Fruit fly (Drosophila melanogaster) whole organism, embryonic: ENCODE results near the gene Hex-t2.

Experiments used
- Abd-B ChIP-seq: fragments of 200-800 bp; sonication (Bioruptor generic); optimal IDR thresholded peaks from 2 replicates; lab custom pipeline; 2018; ENCODE audit warnings: missing biosample characterization, mild to moderate bottlenecking, missing genetic modification characterization, moderate library complexity
- CG10209 ChIP-seq: fragments of 200-800 bp; sonication (Bioruptor generic); optimal IDR thresholded peaks from 3 replicates; lab custom pipeline; 2017; ENCODE audit warnings: missing biosample characterization, mild to moderate bottlenecking, missing genetic modification characterization, missing genetic modification reagents
- CG1602 ChIP-seq: fragments of 200-800 bp; sonication (Bioruptor generic); optimal IDR thresholded peaks from 3 replicates; lab custom pipeline; 2016; ENCODE audit warnings: missing biosample characterization, missing genetic modification characterization
- CG1647 ChIP-seq: fragments of 200-800 bp; sonication (Bioruptor generic); optimal IDR thresholded peaks from 3 replicates; lab custom pipeline; 2016; ENCODE audit warnings: missing biosample characterization, missing genetic modification characterization
- CG16815 ChIP-seq: fragments of 200-800 bp; sonication (Bioruptor generic); optimal IDR thresholded peaks from 3 replicates; lab custom pipeline; 2017; ENCODE audit warnings: missing biosample characterization, mild to moderate bottlenecking, missing genetic modification characterization
- CG17385 ChIP-seq: fragments of 200-800 bp; sonication (Bioruptor generic); optimal IDR thresholded peaks from 3 replicates; lab custom pipeline; 2018; ENCODE audit warnings: missing biosample characterization, mild to moderate bottlenecking, missing genetic modification characterization
- CG17568 ChIP-seq: fragments of 200-800 bp; sonication (Bioruptor generic); optimal IDR thresholded peaks from 2 replicates; lab custom pipeline; 2018; ENCODE audit warnings: missing biosample characterization, mild to moderate bottlenecking, missing genetic modification characterization, moderate library complexity
- CG17802 ChIP-seq: fragments of 200-800 bp; sonication (Bioruptor generic); optimal IDR thresholded peaks from 2 replicates; lab custom pipeline; 2018; ENCODE audit warnings: missing biosample characterization, mild to moderate bottlenecking, missing genetic modification characterization, moderate library complexity
- CG18262 ChIP-seq: fragments of 200-800 bp; optimal IDR thresholded peaks from 3 replicates; lab custom pipeline; 2019; ENCODE audit warnings: missing biosample characterization, mild to moderate bottlenecking, missing genetic modification characterization, moderate library complexity
- CG34224 ChIP-seq: fragments of 200-800 bp; sonication (Bioruptor generic); IDR thresholded peaks from 3 replicates; pipeline ENCODE4 v1.3.6; 2022; ENCODE audit warnings: missing biosample characterization, missing genetic modification characterization; ENCODE audit not compliant: partially characterized antibody
- CG34376 ChIP-seq: fragments of 200-800 bp; sonication (Bioruptor generic); optimal IDR thresholded peaks from 2 replicates; lab custom pipeline; 2018; ENCODE audit warnings: missing biosample characterization, mild to moderate bottlenecking, missing genetic modification characterization
- CG43689 ChIP-seq: fragments of 200-800 bp; sonication (Bioruptor generic); IDR thresholded peaks from 2 replicates; pipeline ENCODE4 v1.3.6; 2022; ENCODE audit warnings: missing biosample characterization, missing genetic modification characterization
- CG4424 ChIP-seq: fragments of 200-800 bp; sonication (Bioruptor generic); optimal IDR thresholded peaks from 3 replicates; lab custom pipeline; 2016; ENCODE audit warnings: missing biosample characterization, missing genetic modification characterization
- CG5180 ChIP-seq: fragments of 200-800 bp; sonication (Bioruptor generic); optimal IDR thresholded peaks from 3 replicates; lab custom pipeline; 2017; ENCODE audit warnings: missing biosample characterization, missing genetic modification characterization, mild to moderate bottlenecking, moderate library complexity, missing genetic modification reagents
- CG9215 ChIP-seq: fragments of 200-800 bp; sonication (Bioruptor generic); IDR thresholded peaks from 2 replicates; pipeline ENCODE4 v1.3.6; 2022; ENCODE audit warnings: missing biosample characterization, missing genetic modification characterization
- CTCF ChIP-seq: fragments of 200-800 bp; sonication (Bioruptor generic); optimal IDR thresholded peaks from 2 replicates; lab custom pipeline; 2017; ENCODE audit warnings: missing biosample characterization, mild to moderate bottlenecking, missing genetic modification characterization, moderate library complexity
- Doc3 ChIP-seq: fragments of 200-800 bp; sonication (Bioruptor generic); IDR thresholded peaks from 3 replicates; pipeline ENCODE4 v1.3.6; 2022; ENCODE audit warnings: missing biosample characterization, missing genetic modification characterization; ENCODE audit not compliant: partially characterized antibody
- Drgx ChIP-seq: fragments of 200-800 bp; sonication (Bioruptor generic); IDR thresholded peaks from 2 replicates; pipeline ENCODE4 v1.3.6; 2022; ENCODE audit warnings: missing biosample characterization, missing genetic modification characterization
- Ets65A ChIP-seq: fragments of 200-800 bp; sonication (Bioruptor generic); peaks from one replicate; lab custom pipeline; 2016; ENCODE audit warnings: missing biosample characterization, missing genetic modification characterization
- HLH54F ChIP-seq: fragments of 200-800 bp; sonication (Bioruptor generic); optimal IDR thresholded peaks from 3 replicates; lab custom pipeline; 2016; ENCODE audit warnings: missing biosample characterization, missing genetic modification characterization
- Hmr ChIP-seq: fragments of 200-800 bp; sonication (Bioruptor generic); optimal IDR thresholded peaks from 3 replicates; lab custom pipeline; 2017; ENCODE audit warnings: mild to moderate bottlenecking, missing biosample characterization, missing genetic modification reagents, missing genetic modification characterization
- Hr51 ChIP-seq, 2 experiments: fragments of 200-800 bp; sonication (Bioruptor generic); optimal IDR thresholded peaks; 2 replicates in 1 of 2; 3 replicates in 1 of 2; lab custom pipeline; 2016 to 2018; ENCODE audit warnings: missing biosample characterization in 2 of 2, missing genetic modification characterization in 2 of 2, mild to moderate bottlenecking in 1 of 2, moderate library complexity in 1 of 2
- NC2α ChIP-seq: fragments of 200-800 bp; sonication (Bioruptor generic); optimal IDR thresholded peaks from 2 replicates; lab custom pipeline; 2016; ENCODE audit warnings: missing biosample characterization, missing genetic modification characterization
- Pdp1 ChIP-seq, 2 experiments: fragments of 200-800 bp; sonication (Bioruptor generic); optimal IDR thresholded peaks; 3 replicates each; lab custom pipeline; 2016; ENCODE audit warnings: missing biosample characterization in 2 of 2, missing genetic modification characterization in 2 of 2, mild to moderate bottlenecking in 1 of 2, moderate library complexity in 1 of 2
- Tbp ChIP-seq: fragments of >200 bp; optimal IDR thresholded peaks from 2 replicates; lab custom pipeline; 2018; ENCODE audit warnings: missing biosample characterization, missing genetic modification characterization
- Xbp1 ChIP-seq: fragments of 200-800 bp; sonication (Bioruptor generic); optimal IDR thresholded peaks from 3 replicates; lab custom pipeline; 2016; ENCODE audit warnings: missing biosample characterization, mild to moderate bottlenecking, missing genetic modification characterization
- dati ChIP-seq: fragments of 200-800 bp; sonication (Bioruptor generic); IDR thresholded peaks from 2 replicates; pipeline ENCODE4 v1.3.6; 2022; ENCODE audit warnings: missing biosample characterization, missing genetic modification characterization
- dpn ChIP-seq, 2 experiments: fragments of 200-800 bp; sonication (Bioruptor generic); optimal IDR thresholded peaks; 3 replicates each; lab custom pipeline; 2016; ENCODE audit warnings: missing biosample characterization in 2 of 2, missing genetic modification characterization in 2 of 2
- h ChIP-seq: fragments of >200 bp; optimal IDR thresholded peaks from 2 replicates; lab custom pipeline; 2017
- her ChIP-seq: fragments of 200-800 bp; sonication (Bioruptor generic); optimal IDR thresholded peaks from 2 replicates; lab custom pipeline; 2016; ENCODE audit warnings: missing biosample characterization, missing genetic modification characterization
- ken ChIP-seq: fragments of 200-800 bp; sonication (Bioruptor generic); IDR thresholded peaks from 3 replicates; pipeline ENCODE4 v1.3.6; 2022; ENCODE audit warnings: missing biosample characterization, missing genetic modification characterization
- lbe ChIP-seq: fragments of 200-800 bp; sonication (Bioruptor generic); optimal IDR thresholded peaks from 2 replicates; lab custom pipeline; 2016; ENCODE audit warnings: missing biosample characterization, mild to moderate bottlenecking, missing genetic modification characterization
- pb ChIP-seq: fragments of 200-800 bp; sonication (Bioruptor generic); optimal IDR thresholded peaks from 3 replicates; lab custom pipeline; 2016; ENCODE audit warnings: missing biosample characterization, missing genetic modification characterization
- pita ChIP-seq: fragments of 200-800 bp; sonication (Bioruptor generic); optimal IDR thresholded peaks from 2 replicates; lab custom pipeline; 2017; ENCODE audit warnings: missing biosample characterization, mild to moderate bottlenecking, missing genetic modification characterization
- so ChIP-seq: fragments of 200-800 bp; sonication (Bioruptor generic); IDR thresholded peaks from 3 replicates; pipeline ENCODE4 v1.3.6; 2022; ENCODE audit warnings: missing biosample characterization, missing genetic modification characterization
- yki ChIP-seq: fragments of >200 bp; optimal IDR thresholded peaks from 3 replicates; lab custom pipeline; 2018
- zen ChIP-seq: fragments of 200-800 bp; sonication (Bioruptor generic); optimal IDR thresholded peaks from 3 replicates; lab custom pipeline; 2018; ENCODE audit warnings: missing biosample characterization, mild to moderate bottlenecking, missing genetic modification characterization, moderate library complexity

Gene Hex-t2

DNA sequence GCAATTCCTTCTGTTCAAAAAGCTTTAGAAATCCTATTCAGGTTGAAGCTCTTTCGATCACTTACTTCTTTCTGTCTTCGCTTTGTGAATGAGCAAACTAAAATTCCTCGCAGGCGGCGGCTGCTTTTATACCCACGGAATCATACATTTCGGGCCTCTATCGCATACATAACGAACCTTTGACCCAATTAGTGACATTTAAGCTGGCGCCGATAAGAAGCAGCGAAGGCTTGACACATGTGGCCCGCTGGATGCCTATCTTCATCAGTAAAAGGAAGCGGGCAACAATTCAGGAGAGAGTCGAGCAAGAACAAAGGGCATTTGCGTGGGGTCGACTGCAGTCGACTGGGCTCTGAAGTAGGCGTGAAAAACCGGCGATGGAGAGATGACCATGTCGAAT is 24.8 kb upstream of the Hex-t2 start, which contains the start of gene CG34291:
Gene CG34291, minus strand, starts transcription at position 101 of the 400 bp plus-strand sequence.
- TF ChIP-seq Pdp1 (GFP tag; optimal IDR thresholded peaks at IDR 0.05; lab: Kevin White, UChicago) = peak in 1 of 2 experiments; percentile 6
- TF ChIP-seq NC2α (GFP tag; lab: Kevin White, UChicago) = no peak
- TF ChIP-seq Ets65A = peak; percentile 46
- TF ChIP-seq CG34376 (GFP tag; lab: Kevin White, UChicago) = peak; percentile 10
- TF ChIP-seq, all 482 proteins: peak for 3

DNA sequence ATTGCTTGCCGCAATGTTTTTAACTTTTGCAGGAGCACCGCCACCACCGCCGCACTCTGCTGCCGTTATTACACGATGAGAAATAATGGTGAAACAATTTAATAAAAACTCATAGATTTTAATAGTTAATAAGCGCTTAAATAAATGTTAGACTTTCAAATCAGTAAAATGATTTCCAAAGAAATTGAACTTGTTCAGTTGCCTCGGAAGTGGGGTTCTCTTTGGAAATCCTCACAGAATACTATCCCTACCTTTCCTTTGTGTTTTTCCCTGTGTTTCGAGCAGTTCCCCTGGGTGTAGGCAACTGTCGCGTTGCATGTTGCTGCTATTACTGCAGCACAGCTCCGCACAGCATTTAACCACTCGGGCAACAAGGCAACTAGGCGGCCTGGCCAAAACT is 22.3 kb upstream of the Hex-t2 start:
- TF ChIP-seq CG4424 (GFP tag; lab: Kevin White, UChicago) (no peak), CG17802 (tag; lab: Kevin White, UChicago) (no peak), Drgx (GFP tag; lab: Robert Waterston, UW) (peak; percentile 27; the same call in 1 of the 2 replicates), lbe (no peak), pb (no peak), HLH54F (no peak), CG17385 (GFP tag; lab: Kevin White, UChicago) (no peak), CG10209 (GFP tag; lab: Kevin White, UChicago) (no peak)
- TF ChIP-seq, all 482 proteins: peak for 1

DNA sequence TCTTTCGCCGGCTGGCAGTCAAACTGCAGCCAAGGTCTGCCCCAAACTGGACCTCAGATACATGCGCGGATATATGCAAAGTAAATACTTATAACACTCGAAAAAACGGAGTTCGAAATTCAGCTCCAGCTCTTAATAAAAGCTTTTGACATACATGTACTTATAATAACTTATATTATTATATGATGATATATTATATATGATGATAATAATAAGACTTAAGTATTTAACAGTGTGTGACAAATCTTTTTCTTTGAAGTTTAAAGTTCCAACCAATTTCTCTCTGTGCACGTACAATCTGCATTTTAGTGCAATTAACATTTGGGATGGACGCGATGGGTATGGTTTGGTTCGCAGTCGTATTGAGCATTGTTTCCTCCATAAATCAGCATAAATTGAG is 20.9 kb upstream of the Hex-t2 start:
- no peak for TF ChIP-seq ken
- no peak for TF ChIP-seq CG16815 (GFP tag; lab: Kevin White, UChicago)
- TF ChIP-seq CG9215 (GFP tag; lab: Robert Waterston, UW) = no peak
- TF ChIP-seq pita (GFP tag; lab: Kevin White, UChicago) = no peak
- no peak for TF ChIP-seq Tbp (GFP tag; lab: Kevin White, UChicago)
- TF ChIP-seq CG43689 (GFP tag; lab: Robert Waterston, UW) = no peak
- no peak for TF ChIP-seq CG17568 (GFP tag; lab: Kevin White, UChicago)
- no peak for TF ChIP-seq her
- no peak for TF ChIP-seq zen
- no peak for TF ChIP-seq h (lab: Kevin White, UChicago)
- TF ChIP-seq CG34224 (GFP tag; lab: Robert Waterston, UW) = no peak
- TF ChIP-seq yki (lab: Kevin White, UChicago) = no peak
- TF ChIP-seq Hmr = no peak
- no peak for TF ChIP-seq CG18262 (tag; lab: Kevin White, UChicago)
- no peak for TF ChIP-seq CG1647 (GFP tag; lab: Kevin White, UChicago)
- TF ChIP-seq dpn (GFP tag; optimal IDR thresholded peaks at IDR 0.05; lab: Kevin White, UChicago) = no peak
- TF ChIP-seq Abd-B (GFP tag; lab: Kevin White, UChicago) = no peak

DNA sequence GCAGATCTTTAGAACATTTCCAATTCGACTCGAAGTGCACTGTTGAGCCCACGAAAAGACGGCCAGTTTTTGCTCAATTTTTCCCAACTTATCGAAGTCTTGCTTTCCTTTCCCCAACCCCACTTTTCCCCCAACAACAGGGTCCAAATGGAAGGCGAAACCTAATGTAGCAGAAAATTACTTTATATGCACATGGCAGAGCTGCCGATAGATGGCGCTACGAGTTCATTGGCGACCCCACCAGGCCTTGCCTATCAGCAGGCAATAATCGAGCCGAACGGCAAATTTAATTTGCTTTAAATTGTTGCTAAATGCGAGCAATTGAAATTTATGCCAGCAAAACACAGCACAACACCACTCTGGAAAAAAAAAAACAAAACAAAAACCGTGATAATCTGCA is 17.9 kb upstream of the Hex-t2 start:
- peak; percentile 83 for TF ChIP-seq CTCF (GFP tag; lab: Kevin White, UChicago)
- no peak for TF ChIP-seq CG5180 (GFP tag; lab: Kevin White, UChicago)
- TF ChIP-seq dati (GFP tag; lab: Robert Waterston, UW) = no peak
- TF ChIP-seq Doc3 = no peak
- no peak for TF ChIP-seq Hr51 (GFP tag; optimal IDR thresholded peaks at IDR 0.05; lab: Kevin White, UChicago)
- no peak for TF ChIP-seq NC2α (GFP tag; lab: Kevin White, UChicago)
- TF ChIP-seq so (GFP tag; lab: Robert Waterston, UW) = no peak
- TF ChIP-seq CG1602 (GFP tag; lab: Kevin White, UChicago) = no peak
- TF ChIP-seq, all 482 proteins: peak for 1

- TF ChIP-seq Xbp1 (GFP tag; lab: Kevin White, UChicago) (no peak), Drgx (GFP tag; lab: Robert Waterston, UW) (peak; percentile 43; the same call in 1 of the 2 replicates)
Observed at dm6 chr3R:26432978-26433377, 17.5 kb upstream of the Hex-t2 start.
